Worm (Caenorhabditis elegans): ENCODE measurements around the gene arx-6.

ce11 chrIII:4844327-4844726 lies 34.1 kb upstream of the arx-6 start, which contains the start of the genes clec-157 and fkh-5:
- TF ChIP-seq tbx-37 (GFP tag; conservative IDR thresholded peaks at IDR 0.05) (no peak), ama-1 (optimal IDR thresholded peaks at IDR 0.05) (no peak)

Measured in whole organism, early embryonic.